Worm (Caenorhabditis elegans): ENCODE data around the gene srj-22.

The srj-22 gene

ce11 chrV:10714630-10715029 lies 28.9 kb downstream of the srj-22 start:
- TF ChIP-seq eor-1 (tag; optimal IDR thresholded peaks at IDR 0.05), result no peak
- TF ChIP-seq elt-1 (tag; optimal IDR thresholded peaks at IDR 0.05), result no peak
- peak; percentile 49 for TF ChIP-seq elt-2 (tag; optimal IDR thresholded peaks at IDR 0.05)
- TF ChIP-seq nhr-43 (tag; optimal IDR thresholded peaks at IDR 0.05; ENCODE audit: poor library complexity, severe bottlenecking), result peak; percentile 16
- TF ChIP-seq ztf-4 (tag; optimal IDR thresholded peaks at IDR 0.05), result no peak
- peak; percentile 48 for TF ChIP-seq pqm-1 (tag; optimal IDR thresholded peaks at IDR 0.05)
- TF ChIP-seq ama-1 (optimal IDR thresholded peaks at IDR 0.05), result peak; percentile 30

- TF ChIP-seq pqm-1 (tag; optimal IDR thresholded peaks at IDR 0.05) (peak; percentile 27), egl-27 (tag; optimal IDR thresholded peaks at IDR 0.05) (no peak), jun-1 (tag; optimal IDR thresholded peaks at IDR 0.05) (peak; percentile 32), ceh-16 (tag; optimal IDR thresholded peaks at IDR 0.05) (no peak), elt-2 (tag; optimal IDR thresholded peaks at IDR 0.05) (peak; percentile 61)
These were observed 29.8 kb downstream of the srj-22 start for ce11 chrV:10713704-10714239.

ce11 chrV:10712608-10712900 lies 31.0 kb downstream of the srj-22 start:
- TF ChIP-seq nhr-43 (tag; optimal IDR thresholded peaks at IDR 0.05; ENCODE audit: poor library complexity, severe bottlenecking) (peak; percentile 31), nhr-23 (tag; optimal IDR thresholded peaks at IDR 0.05) (peak; percentile 3), ama-1 (optimal IDR thresholded peaks at IDR 0.05) (no peak)

- TF ChIP-seq aly-2 (tag; optimal IDR thresholded peaks at IDR 0.05) (peak; percentile 55), fkh-2 (tag; optimal IDR thresholded peaks at IDR 0.05) (no peak), nhr-23 (tag; optimal IDR thresholded peaks at IDR 0.05) (peak; percentile 35), unc-62 (GFP tag; optimal IDR thresholded peaks at IDR 0.05) (peak; percentile 9), nhr-25 (tag; optimal IDR thresholded peaks at IDR 0.05) (peak; percentile 17), nhr-11 (tag; optimal IDR thresholded peaks at IDR 0.05) (no peak), nhr-43 (tag; optimal IDR thresholded peaks at IDR 0.05; ENCODE audit: poor library complexity, severe bottlenecking) (peak; percentile 34), ceh-28 (tag; optimal IDR thresholded peaks at IDR 0.05) (no peak), ceh-16 (tag; optimal IDR thresholded peaks at IDR 0.05) (no peak), lsy-12 (tag; optimal IDR thresholded peaks at IDR 0.05) (peak; percentile 28)
These were observed 31.5 kb downstream of the srj-22 start for ce11 chrV:10711829-10712607.

ce11 chrV:10711004-10711403 lies 32.5 kb downstream of the srj-22 start:
- TF ChIP-seq ceh-82 (tag; optimal IDR thresholded peaks at IDR 0.05) (no peak), pqm-1 (tag; optimal IDR thresholded peaks at IDR 0.05) (peak; percentile 73), unc-39 (tag; optimal IDR thresholded peaks at IDR 0.05) (no peak), elt-2 (tag; optimal IDR thresholded peaks at IDR 0.05) (peak; percentile 61), pha-4 (tag; optimal IDR thresholded peaks at IDR 0.05) (peak; percentile 12), aly-2 (tag; optimal IDR thresholded peaks at IDR 0.05) (no peak), lin-39 (tag; optimal IDR thresholded peaks at IDR 0.05) (no peak), hmg-11 (tag; optimal IDR thresholded peaks at IDR 0.05) (no peak), snpc-4 (tag; optimal IDR thresholded peaks at IDR 0.05) (no peak)

ce11 chrV:10709385-10709784 lies 34.2 kb downstream of the srj-22 start:
- TF ChIP-seq ztf-11 (tag; optimal IDR thresholded peaks at IDR 0.05) (no peak), nhr-11 (tag; optimal IDR thresholded peaks at IDR 0.05) (no peak), ztf-4 (tag; optimal IDR thresholded peaks at IDR 0.05) (no peak), unc-39 (tag; optimal IDR thresholded peaks at IDR 0.05) (no peak), nhr-43 (tag; optimal IDR thresholded peaks at IDR 0.05; ENCODE audit: poor library complexity, severe bottlenecking) (no peak)

ce11 chrV:10708346-10708745 lies 35.2 kb downstream of the srj-22 start:
- no peak for TF ChIP-seq skn-1 (tag; optimal IDR thresholded peaks at IDR 0.05)
- TF ChIP-seq nhr-67 (tag; optimal IDR thresholded peaks at IDR 0.05), result no peak
- no peak for TF ChIP-seq nhr-76 (tag; optimal IDR thresholded peaks at IDR 0.05)
- TF ChIP-seq egl-27 (tag; optimal IDR thresholded peaks at IDR 0.05), result no peak
- no peak for TF ChIP-seq snpc-4 (tag; optimal IDR thresholded peaks at IDR 0.05)
- no peak for TF ChIP-seq ceh-82 (tag; optimal IDR thresholded peaks at IDR 0.05)
- TF ChIP-seq nhr-11 (tag; optimal IDR thresholded peaks at IDR 0.05), result no peak
- TF ChIP-seq sea-2 (GFP tag; optimal IDR thresholded peaks at IDR 0.05), result no peak
- no peak for TF ChIP-seq fkh-2 (tag; optimal IDR thresholded peaks at IDR 0.05)
- no peak for TF ChIP-seq unc-39 (tag; optimal IDR thresholded peaks at IDR 0.05)
- TF ChIP-seq tbx-2 (tag; optimal IDR thresholded peaks at IDR 0.05), result no peak
- no peak for TF ChIP-seq pqm-1 (tag; optimal IDR thresholded peaks at IDR 0.05)
- no peak for TF ChIP-seq nhr-28 (tag; optimal IDR thresholded peaks at IDR 0.05)
- no peak for TF ChIP-seq nfya-1 (tag; optimal IDR thresholded peaks at IDR 0.05; ENCODE audit: insufficient read depth)

Data from whole organism, L3 larva.